Worm (Caenorhabditis elegans) whole organism, late embryonic: ENCODE results near the gene ZK470.4.

Source experiments
- ahr-1 ChIP-seq: sonication (generic microtip); optimal IDR thresholded peaks from 2 replicates; lab custom pipeline; 2016; ENCODE audit warnings: missing genetic modification characterization, missing compliant biosample characterization
- ama-1 ChIP-seq: fragments of 150-350 bp; optimal IDR thresholded peaks from 2 replicates; lab custom pipeline; 2014
- lin-11 ChIP-seq: fragments of 200-800 bp; sonication (Bioruptor generic); optimal IDR thresholded peaks from 2 replicates; lab custom pipeline; 2018; ENCODE audit warnings: mild to moderate bottlenecking, missing genetic modification characterization, missing compliant biosample characterization
- madf-2 ChIP-seq: sonication (generic microtip); optimal IDR thresholded peaks from 2 replicates; lab custom pipeline; 2017; ENCODE audit warnings: missing genetic modification characterization, missing compliant biosample characterization
- nhr-11 ChIP-seq: fragments of 150-350 bp; optimal IDR thresholded peaks from 2 replicates; lab custom pipeline; 2014; ENCODE audit warnings: missing biosample characterization, missing genetic modification characterization

DNA sequence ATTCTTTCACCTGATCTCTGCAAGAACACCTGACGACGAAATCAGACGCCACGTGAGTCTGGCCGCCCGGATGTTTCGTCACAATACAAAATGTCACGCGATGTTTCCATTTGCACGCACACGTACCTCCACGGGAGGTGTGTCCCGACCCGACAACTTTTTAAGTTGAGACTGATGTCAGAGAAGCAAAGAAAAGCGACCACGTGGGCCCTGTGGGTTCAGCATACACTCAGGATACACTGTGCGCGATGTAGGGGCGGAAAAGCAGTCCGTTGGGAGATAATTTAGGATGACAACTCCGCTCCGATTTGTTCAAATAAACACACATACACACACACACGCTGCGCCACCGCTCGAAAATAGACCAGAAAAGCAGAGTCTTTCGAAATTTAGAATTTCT, 2.6 kb upstream of the ZK470.4 start:
- TF ChIP-seq nhr-11 (tag; lab: Kevin White, UChicago) (no peak), lin-11 (tag; lab: Kevin White, UChicago) (no peak), madf-2 (tag; lab: Kevin White, UChicago) (no peak), ama-1 (lab: Kevin White, UChicago) (no peak), ahr-1 (tag; lab: Kevin White, UChicago) (no peak)
